Worm (Caenorhabditis elegans): ENCODE results near the gene F54D8.10.

DNA sequence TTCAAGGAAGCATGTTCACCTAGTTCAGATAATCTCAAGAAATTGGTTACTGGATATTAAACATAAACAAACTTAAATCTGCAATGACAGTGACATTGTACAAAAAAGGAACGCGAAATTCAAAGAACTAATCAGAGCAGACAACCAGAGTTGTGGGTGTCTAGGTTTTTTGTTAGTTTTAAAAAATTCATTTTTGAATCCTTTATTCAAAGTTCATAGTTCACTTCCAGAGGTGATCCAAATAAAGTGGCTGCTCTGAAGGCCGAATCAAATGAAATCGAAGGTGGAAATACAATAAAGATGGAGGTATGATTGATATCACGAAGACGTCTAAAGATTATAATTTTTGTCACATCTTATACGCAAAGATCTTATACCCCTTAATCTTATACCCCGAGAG lies 20.2 kb upstream of the F54D8.10 start, which contains the start of gene ttbk-6:
- TF ChIP-seq W03F9.2 (tag; optimal IDR thresholded peaks at IDR 0.05) = no peak
- no peak for TF ChIP-seq dao-5 (tag; optimal IDR thresholded peaks at IDR 0.05)
- TF ChIP-seq him-1 (tag; optimal IDR thresholded peaks at IDR 0.05) = no peak
